Fruit fly (Drosophila melanogaster) whole organism, embryonic: ENCODE measurements around the gene Ant2.
A peak's percentile ranks its signal among the peaks of the same experiment; 100 is the strongest.

Experiments
- Atf6 ChIP-seq: fragments of 200-800 bp; sonication (Bioruptor generic); IDR thresholded peaks from 2 replicates; pipeline ENCODE4 v1.3.6; 2022; ENCODE audit warnings: missing biosample characterization, missing genetic modification characterization
- Awh ChIP-seq: fragments of 200-800 bp; sonication (Bioruptor generic); IDR thresholded peaks from 2 replicates; pipeline ENCODE4, ENCODE4 v1.3.6; 2022; ENCODE audit warnings: missing biosample characterization, missing genetic modification characterization
- B-H1 ChIP-seq: fragments of 200-800 bp; sonication (Bioruptor generic); IDR thresholded peaks from 3 replicates; pipeline ENCODE4 v1.3.6; 2022; ENCODE audit warnings: missing biosample characterization, missing genetic modification characterization
- Bdp1 ChIP-seq: fragments of 200-800 bp; sonication (Bioruptor generic); optimal IDR thresholded peaks from 3 replicates; lab custom pipeline; 2016; ENCODE audit warnings: missing biosample characterization, missing genetic modification characterization
- C15 ChIP-seq: fragments of 200-800 bp; sonication (Bioruptor generic); IDR thresholded peaks from 3 replicates; pipeline ENCODE4 v1.3.6; 2022; ENCODE audit warnings: missing biosample characterization, missing genetic modification characterization
- CG10274 ChIP-seq: fragments of 200-800 bp; sonication (Bioruptor generic); optimal IDR thresholded peaks from 3 replicates; lab custom pipeline; 2017; ENCODE audit warnings: missing biosample characterization, mild to moderate bottlenecking, missing genetic modification characterization
- CG11560 ChIP-seq: fragments of 200-800 bp; sonication (Bioruptor generic); IDR thresholded peaks from 3 replicates; pipeline ENCODE4 v1.3.6; 2022; ENCODE audit warnings: missing biosample characterization, missing genetic modification characterization
- CG13775 ChIP-seq: fragments of 200-800 bp; sonication (Bioruptor generic); optimal IDR thresholded peaks from 3 replicates; lab custom pipeline; 2017; ENCODE audit warnings: missing biosample characterization, mild to moderate bottlenecking, missing genetic modification characterization
- CG14441 ChIP-seq: fragments of 200-800 bp; sonication (Bioruptor generic); IDR thresholded peaks from 2 replicates; pipeline ENCODE4 v1.3.6; 2022; ENCODE audit warnings: missing biosample characterization, missing genetic modification characterization
- CG15696 ChIP-seq: fragments of 200-800 bp; sonication (Bioruptor generic); optimal IDR thresholded peaks from 2 replicates; lab custom pipeline; 2019; ENCODE audit warnings: missing biosample characterization, mild to moderate bottlenecking, missing genetic modification characterization, moderate library complexity
- CG16815 ChIP-seq: fragments of 200-800 bp; sonication (Bioruptor generic); optimal IDR thresholded peaks from 3 replicates; lab custom pipeline; 2017; ENCODE audit warnings: missing biosample characterization, mild to moderate bottlenecking, missing genetic modification characterization
- CG1792 ChIP-seq: fragments of 200-800 bp; sonication (Bioruptor generic); optimal IDR thresholded peaks from 2 replicates; lab custom pipeline; 2016; ENCODE audit warnings: missing biosample characterization, missing genetic modification characterization
- CG18011 ChIP-seq: fragments of 200-800 bp; sonication (Bioruptor generic); optimal IDR thresholded peaks from 2 replicates; lab custom pipeline; 2017; ENCODE audit warnings: missing biosample characterization, missing genetic modification characterization, mild to moderate bottlenecking, moderate library complexity, missing genotype
- CG18476 ChIP-seq: fragments of 200-800 bp; sonication (Bioruptor generic); optimal IDR thresholded peaks from 2 replicates; lab custom pipeline; 2016; ENCODE audit warnings: missing biosample characterization, mild to moderate bottlenecking, missing genetic modification characterization
- CG18764 ChIP-seq: fragments of 200-800 bp; sonication (Bioruptor generic); optimal IDR thresholded peaks from 3 replicates; lab custom pipeline; 2016; ENCODE audit warnings: missing biosample characterization, missing genetic modification characterization
- CG2875 ChIP-seq: fragments of 200-800 bp; sonication (Bioruptor generic); optimal IDR thresholded peaks from 2 replicates; lab custom pipeline; 2017; ENCODE audit warnings: missing biosample characterization, mild to moderate bottlenecking, missing genetic modification characterization, missing genetic modification reagents
- CG32767 ChIP-seq: fragments of 200-800 bp; sonication (Bioruptor generic); IDR thresholded peaks from 2 replicates; pipeline ENCODE4 v1.3.6; 2022; ENCODE audit warnings: missing biosample characterization, missing genetic modification characterization
- CG43689 ChIP-seq: fragments of 200-800 bp; sonication (Bioruptor generic); IDR thresholded peaks from 2 replicates; pipeline ENCODE4 v1.3.6; 2022; ENCODE audit warnings: missing biosample characterization, missing genetic modification characterization
- CG6791 ChIP-seq: fragments of 200-800 bp; sonication (Bioruptor generic); IDR thresholded peaks from 3 replicates; pipeline ENCODE4 v1.3.6; 2022; ENCODE audit warnings: missing biosample characterization, missing genetic modification characterization; ENCODE audit not compliant: partially characterized antibody
- CG7372 ChIP-seq: fragments of 200-800 bp; sonication (Bioruptor generic); IDR thresholded peaks from 2 replicates; pipeline ENCODE4 v1.3.6; 2022; ENCODE audit warnings: missing biosample characterization, missing genetic modification characterization
- CG9437 ChIP-seq: fragments of 200-800 bp; sonication (Bioruptor generic); optimal IDR thresholded peaks from 2 replicates; lab custom pipeline; 2018; ENCODE audit warnings: missing biosample characterization, mild to moderate bottlenecking, missing genetic modification characterization
- Dad ChIP-seq: fragments of 200-800 bp; sonication (Bioruptor generic); optimal IDR thresholded peaks from 3 replicates; lab custom pipeline; 2016; ENCODE audit warnings: missing biosample characterization, missing genetic modification characterization
- Ets65A ChIP-seq: fragments of 200-800 bp; sonication (Bioruptor generic); peaks from one replicate; lab custom pipeline; 2016; ENCODE audit warnings: missing biosample characterization, missing genetic modification characterization
- Lim3 ChIP-seq: fragments of 200-800 bp; sonication (Bioruptor generic); IDR thresholded peaks from 2 replicates; pipeline ENCODE4 v1.3.6; 2022; ENCODE audit warnings: missing biosample characterization, missing genetic modification characterization
- Lpt ChIP-seq: fragments of >200 bp; optimal IDR thresholded peaks from 2 replicates; lab custom pipeline; 2018; ENCODE audit warnings: missing biosample characterization, missing genetic modification characterization
- Mad ChIP-seq: fragments of 200-800 bp; sonication (Bioruptor generic); optimal IDR thresholded peaks from 2 replicates; lab custom pipeline; 2016; ENCODE audit warnings: missing biosample characterization, missing genetic modification characterization
- Med ChIP-seq: fragments of 200-800 bp; sonication (Bioruptor generic); peaks from one replicate; lab custom pipeline; 2016; ENCODE audit warnings: missing biosample characterization, missing genetic modification characterization, mild to moderate bottlenecking, inconsistent platforms, moderate library complexity
- Mes4 ChIP-seq: fragments of 200-800 bp; sonication (Bioruptor generic); optimal IDR thresholded peaks from 2 replicates; lab custom pipeline; 2016; ENCODE audit warnings: missing biosample characterization, missing genetic modification characterization
- Oaz ChIP-seq: fragments of 200-800 bp; sonication (Bioruptor generic); IDR thresholded peaks from 2 replicates; pipeline ENCODE4 v1.3.6; 2022; ENCODE audit warnings: missing biosample characterization, missing genetic modification characterization
- PHDP ChIP-seq: fragments of 200-800 bp; sonication (Bioruptor generic); optimal IDR thresholded peaks from 3 replicates; lab custom pipeline; 2018; ENCODE audit warnings: missing biosample characterization, mild to moderate bottlenecking, missing genetic modification characterization, moderate library complexity
- Poxn ChIP-seq: fragments of 200-800 bp; sonication (Bioruptor generic); IDR thresholded peaks from 2 replicates; pipeline ENCODE4 v1.3.6; 2022; ENCODE audit warnings: missing biosample characterization, missing genetic modification characterization
- Rfx ChIP-seq: fragments of 200-800 bp; sonication (Bioruptor generic); IDR thresholded peaks from 2 replicates; pipeline ENCODE4 v1.3.6; 2022; ENCODE audit warnings: missing biosample characterization, missing genetic modification characterization
- Rx ChIP-seq: fragments of 200-800 bp; sonication (Bioruptor generic); IDR thresholded peaks from 2 replicates; pipeline ENCODE4 v1.3.6; 2022; ENCODE audit warnings: missing biosample characterization, missing genetic modification characterization
- Trl ChIP-seq, 3 experiments: fragments of >200 bp in 2 of 3; fragments of 200-800 bp in 1 of 3; sonication (Bioruptor generic) in 1 of 3; optimal IDR thresholded peaks; 2 replicates in 1 of 3; 3 replicates in 2 of 3; lab custom pipeline; 2016 to 2017; ENCODE audit warnings: missing biosample characterization in 1 of 3, missing genetic modification characterization in 1 of 3
- Xrp1 ChIP-seq: fragments of 200-800 bp; sonication (Bioruptor generic); IDR thresholded peaks from 2 replicates; pipeline ENCODE4 v1.3.6; 2022; ENCODE audit warnings: missing biosample characterization, missing genetic modification characterization
- crp ChIP-seq, 2 experiments: fragments of 200-800 bp; sonication (Bioruptor generic); optimal IDR thresholded peaks; 2 replicates in 1 of 2; 3 replicates in 1 of 2; lab custom pipeline; 2017; ENCODE audit warnings: missing biosample characterization in 2 of 2, missing genetic modification characterization in 2 of 2, mild to moderate bottlenecking in 1 of 2, moderate library complexity in 1 of 2
- dm ChIP-seq: fragments of 200-800 bp; sonication (Bioruptor generic); optimal IDR thresholded peaks from 3 replicates; lab custom pipeline; 2016; ENCODE audit warnings: missing biosample characterization, missing genetic modification characterization
- exex ChIP-seq: fragments of 200-800 bp; sonication (Bioruptor generic); optimal IDR thresholded peaks from 4 replicates; lab custom pipeline; 2018; ENCODE audit warnings: missing biosample characterization, mild to moderate bottlenecking, missing genetic modification characterization, moderate library complexity
- gro ChIP-seq: fragments of 200-800 bp; sonication (Bioruptor generic); optimal IDR thresholded peaks from 2 replicates; lab custom pipeline; 2016; ENCODE audit warnings: missing biosample characterization, missing genetic modification characterization
- gsb-n ChIP-seq: fragments of 200-800 bp; sonication (Bioruptor generic); optimal IDR thresholded peaks from 3 replicates; lab custom pipeline; 2018; ENCODE audit warnings: missing biosample characterization, mild to moderate bottlenecking, missing genetic modification characterization
- ind ChIP-seq: fragments of 200-800 bp; sonication (Bioruptor generic); optimal IDR thresholded peaks from 3 replicates; lab custom pipeline; 2016; ENCODE audit warnings: missing biosample characterization, missing genetic modification characterization
- jigr1 ChIP-seq: fragments of 200-800 bp; sonication (Bioruptor generic); IDR thresholded peaks from 3 replicates; pipeline ENCODE4 v1.3.6; 2022; ENCODE audit warnings: missing biosample characterization, missing genetic modification characterization
- jing ChIP-seq: fragments of 200-800 bp; sonication (Bioruptor generic); optimal IDR thresholded peaks from 2 replicates; lab custom pipeline; 2018; ENCODE audit warnings: missing biosample characterization, mild to moderate bottlenecking, missing genetic modification characterization
- lmd ChIP-seq: fragments of 200-800 bp; sonication (Bioruptor generic); IDR thresholded peaks from 2 replicates; pipeline ENCODE4 v1.3.6; 2022; ENCODE audit warnings: missing biosample characterization, missing genetic modification characterization
- repo ChIP-seq: fragments of 200-800 bp; sonication (Bioruptor generic); optimal IDR thresholded peaks from 2 replicates; lab custom pipeline; 2016; ENCODE audit warnings: missing biosample characterization, missing genetic modification characterization
- sd ChIP-seq: fragments of 200-800 bp; sonication (Bioruptor generic); optimal IDR thresholded peaks from 3 replicates; lab custom pipeline; 2018; ENCODE audit warnings: missing biosample characterization, mild to moderate bottlenecking, missing genetic modification characterization, moderate library complexity
- ssp ChIP-seq: fragments of 200-800 bp; sonication (Bioruptor generic); IDR thresholded peaks from 2 replicates; pipeline ENCODE4 v1.3.6; 2022; ENCODE audit warnings: missing biosample characterization, missing genetic modification characterization
- tna ChIP-seq: fragments of 200-800 bp; sonication (Bioruptor generic); IDR thresholded peaks from 2 replicates; pipeline ENCODE4 v1.3.6; 2022; ENCODE audit warnings: missing biosample characterization, missing genetic modification characterization; ENCODE audit not compliant: partially characterized antibody
- vvl ChIP-seq: fragments of 200-800 bp; sonication (Bioruptor generic); IDR thresholded peaks from 2 replicates; pipeline ENCODE4 v1.3.6; 2022; ENCODE audit warnings: missing biosample characterization, missing genetic modification characterization
- wek ChIP-seq: fragments of 200-800 bp; sonication (Bioruptor generic); optimal IDR thresholded peaks from 3 replicates; lab custom pipeline; 2018; ENCODE audit warnings: missing biosample characterization, mild to moderate bottlenecking, missing genetic modification characterization, moderate library complexity
- wor ChIP-seq: fragments of 200-800 bp; sonication (Bioruptor generic); IDR thresholded peaks from 2 replicates; pipeline ENCODE4 v1.3.6; 2022; ENCODE audit warnings: missing biosample characterization, missing genetic modification characterization
- zen ChIP-seq: fragments of 200-800 bp; sonication (Bioruptor generic); optimal IDR thresholded peaks from 3 replicates; lab custom pipeline; 2018; ENCODE audit warnings: missing biosample characterization, mild to moderate bottlenecking, missing genetic modification characterization, moderate library complexity

The Ant2 gene

dm6 chrX:10786443-10787097 lies at the start of gene Ant2, which contains the start of gene sesB (continued):
- no peak for TF ChIP-seq Oaz (GFP tag; lab: Robert Waterston, UW)
- no peak for TF ChIP-seq Xrp1 (GFP tag; lab: Robert Waterston, UW)
- peak; percentile 77 for TF ChIP-seq CG6791 (GFP tag; lab: Robert Waterston, UW)
- TF ChIP-seq ssp (GFP tag; lab: Robert Waterston, UW), result no peak
- TF ChIP-seq lmd, result no peak
- no peak for TF ChIP-seq exex (tag; lab: Kevin White, UChicago)
- no peak for TF ChIP-seq CG18476 (GFP tag; lab: Kevin White, UChicago)
- no peak for TF ChIP-seq Lim3 (GFP tag; lab: Robert Waterston, UW)
- TF ChIP-seq Mes4, result peak; percentile 18
- peak; percentile 55 for TF ChIP-seq tna (GFP tag; lab: Robert Waterston, UW)
- no peak for TF ChIP-seq CG18764
- no peak for TF ChIP-seq CG1792 (GFP tag; lab: Kevin White, UChicago)
- no peak for TF ChIP-seq CG2875 (GFP tag; lab: Kevin White, UChicago)
- TF ChIP-seq PHDP (tag; lab: Kevin White, UChicago), result no peak
- no peak for TF ChIP-seq CG13775 (GFP tag; lab: Kevin White, UChicago)
- no peak for TF ChIP-seq Mad (GFP tag; lab: Kevin White, UChicago)
- no peak for TF ChIP-seq CG11560 (tag; lab: Robert Waterston, UW)
- TF ChIP-seq Rx (GFP tag; lab: Robert Waterston, UW), result no peak
- TF ChIP-seq vvl (GFP tag; lab: Robert Waterston, UW), result no peak
- TF ChIP-seq zen (tag; lab: Kevin White, UChicago), result no peak
- no peak for TF ChIP-seq Dad
- no peak for TF ChIP-seq Trl (optimal IDR thresholded peaks at IDR 0.05; lab: Kevin White, UChicago)
- no peak for TF ChIP-seq Trl (GFP tag; optimal IDR thresholded peaks at IDR 0.05; lab: Kevin White, UChicago)
- TF ChIP-seq wek (GFP tag; lab: Kevin White, UChicago), result no peak
- no peak for TF ChIP-seq C15
- TF ChIP-seq CG14441 (GFP tag; lab: Robert Waterston, UW), result no peak
- no peak for TF ChIP-seq Ets65A (GFP tag; lab: Kevin White, UChicago)
- no peak for TF ChIP-seq Atf6
- no peak for TF ChIP-seq Poxn
- TF ChIP-seq crp (GFP tag; optimal IDR thresholded peaks at IDR 0.05; lab: Kevin White, UChicago), result no peak
- TF ChIP-seq CG32767 (GFP tag; lab: Robert Waterston, UW), result no peak
- no peak; the same call in 1 of the 2 replicates for TF ChIP-seq Rfx (GFP tag; lab: Robert Waterston, UW)
- TF ChIP-seq jigr1 (GFP tag; lab: Robert Waterston, UW), result no peak
- no peak for TF ChIP-seq Bdp1 (GFP tag; lab: Kevin White, UChicago)
- TF ChIP-seq gro (GFP tag; lab: Kevin White, UChicago), result no peak
- TF ChIP-seq CG7372 (GFP tag; lab: Robert Waterston, UW), result no peak
- TF ChIP-seq CG9437, result no peak
- TF ChIP-seq ind (GFP tag; lab: Kevin White, UChicago), result no peak
- no peak for TF ChIP-seq CG18011
- no peak for TF ChIP-seq B-H1 (GFP tag; lab: Robert Waterston, UW)
- no peak for TF ChIP-seq CG43689
- no peak for TF ChIP-seq CG16815
- no peak for TF ChIP-seq sd (tag; lab: Kevin White, UChicago)
- TF ChIP-seq Awh (GFP tag; lab: Robert Waterston, UW), result no peak
- TF ChIP-seq gsb-n, result no peak
- TF ChIP-seq repo (GFP tag; lab: Kevin White, UChicago), result no peak
- TF ChIP-seq Lpt (GFP tag; lab: Kevin White, UChicago), result no peak
- no peak for TF ChIP-seq CG10274
- no peak for TF ChIP-seq Med (GFP tag; lab: Kevin White, UChicago)
- TF ChIP-seq dm (GFP tag; lab: Kevin White, UChicago), result no peak
- no peak for TF ChIP-seq jing
- TF ChIP-seq wor, result no peak
- TF ChIP-seq CG15696 (tag; lab: Kevin White, UChicago), result no peak
